Worm (Caenorhabditis elegans) whole organism, L4 larva: ENCODE results near the gene sre-3.

Source experiments
- T20F7.1 ChIP-seq: fragments of 200-800 bp; sonication (Bioruptor generic); optimal IDR thresholded peaks from 2 replicates; lab custom pipeline; 2018; ENCODE audit warnings: mild to moderate bottlenecking, missing genetic modification characterization, missing compliant biosample characterization
- Y48G9A.11 ChIP-seq: fragments of 200-800 bp; sonication (Bioruptor generic); IDR thresholded peaks from 2 replicates; pipeline ENCODE4 v1.3.6; 2022; ENCODE audit warnings: missing genetic modification reagents, missing genetic modification characterization, missing compliant biosample characterization
- aha-1 ChIP-seq: fragments of 150-350 bp; peaks from one replicate; lab custom pipeline; 2014; ENCODE audit warnings: missing biosample characterization, missing genetic modification characterization
- ama-1 ChIP-seq: fragments of 150-350 bp; optimal IDR thresholded peaks from 2 replicates; lab custom pipeline; 2014; ENCODE audit warnings: inconsistent platforms, mixed read lengths
- ceh-28 ChIP-seq: fragments of 150-350 bp; optimal IDR thresholded peaks from 2 replicates; lab custom pipeline; 2014; ENCODE audit warnings: missing biosample characterization, missing genetic modification reagents, missing genetic modification characterization
- ceh-32 ChIP-seq: sonication (generic microtip); optimal IDR thresholded peaks from 2 replicates; lab custom pipeline; 2016; ENCODE audit warnings: mild to moderate bottlenecking, missing genetic modification characterization, missing compliant biosample characterization; ENCODE audit not compliant: poor library complexity
- ceh-62 ChIP-seq: sonication (generic microtip); optimal IDR thresholded peaks from 2 replicates; lab custom pipeline; 2017; ENCODE audit warnings: missing biosample characterization, missing genetic modification characterization
- ceh-82 ChIP-seq: sonication (generic microtip); optimal IDR thresholded peaks from 2 replicates; lab custom pipeline; 2017; ENCODE audit warnings: missing biosample characterization, missing genetic modification characterization
- daf-16 ChIP-seq, 3 experiments: sonication (generic microtip); optimal IDR thresholded peaks; 2 replicates each; lab custom pipeline; 2016 to 2017; ENCODE audit warnings: missing genetic modification characterization in 3 of 3, missing genetic modification reagents in 3 of 3, mild to moderate bottlenecking in 2 of 3, missing compliant biosample characterization in 2 of 3, missing biosample characterization in 1 of 3, moderate library complexity in 1 of 3
- daf-8 ChIP-seq: fragments of 200-800 bp; sonication (Bioruptor generic); IDR thresholded peaks from 2 replicates; pipeline ENCODE4 v1.3.6; 2022; ENCODE audit warnings: missing genetic modification characterization, missing compliant biosample characterization
- dmd-6 ChIP-seq: fragments of 200-800 bp; sonication (Bioruptor generic); IDR thresholded peaks from 2 replicates; pipeline ENCODE4 v1.3.6; 2022; ENCODE audit warnings: missing genetic modification reagents, missing genetic modification characterization, missing compliant biosample characterization
- dmd-9 ChIP-seq: fragments of 200-800 bp; sonication (Bioruptor generic); IDR thresholded peaks from 2 replicates; pipeline ENCODE4 v1.3.6; 2022; ENCODE audit warnings: missing genetic modification reagents, missing genetic modification characterization, missing compliant biosample characterization
- dve-1 ChIP-seq: sonication (generic microtip); optimal IDR thresholded peaks from 2 replicates; lab custom pipeline; 2017; ENCODE audit warnings: antibody characterized with exemption, mild to moderate bottlenecking, missing genetic modification characterization, missing compliant biosample characterization; ENCODE audit not compliant: insufficient read depth
- egl-43 ChIP-seq: fragments of 200-800 bp; sonication (Bioruptor generic); IDR thresholded peaks from 2 replicates; pipeline ENCODE4 v1.3.6; 2022; ENCODE audit warnings: missing genetic modification reagents, missing genetic modification characterization, missing compliant biosample characterization
- hif-1 ChIP-seq, 2 experiments: sonication (generic microtip); optimal IDR thresholded peaks; 2 replicates each; lab custom pipeline; 2016 to 2017; ENCODE audit warnings: missing compliant biosample characterization in 2 of 2, missing genetic modification characterization in 2 of 2, missing genetic modification reagents in 2 of 2, missing genotype in 2 of 2, mild to moderate bottlenecking in 1 of 2
- hlh-11 ChIP-seq: fragments of 200-800 bp; sonication (Bioruptor generic); optimal IDR thresholded peaks from 2 replicates; lab custom pipeline; 2018; ENCODE audit warnings: mild to moderate bottlenecking, missing genetic modification characterization, missing compliant biosample characterization
- hlh-30 ChIP-seq: sonication (generic microtip); optimal IDR thresholded peaks from 2 replicates; lab custom pipeline; 2017; ENCODE audit warnings: antibody characterized with exemption, mild to moderate bottlenecking, missing genetic modification characterization, missing compliant biosample characterization; ENCODE audit not compliant: insufficient read depth
- lim-7 ChIP-seq: fragments of 200-800 bp; sonication (Bioruptor generic); IDR thresholded peaks from 2 replicates; pipeline ENCODE4 v1.3.6; 2022; ENCODE audit warnings: missing genetic modification characterization, missing compliant biosample characterization
- lsy-2 ChIP-seq, 2 experiments: fragments of 150-350 bp in 1 of 2; sonication (generic microtip) in 1 of 2; optimal IDR thresholded peaks; 2 replicates each; lab custom pipeline; 2014 to 2017; ENCODE audit warnings: missing biosample characterization in 2 of 2, missing genetic modification characterization in 2 of 2
- mdt-29 ChIP-seq: fragments of 200-800 bp; sonication (Bioruptor generic); IDR thresholded peaks from 2 replicates; pipeline ENCODE4 v1.3.6; 2022; ENCODE audit warnings: missing genetic modification reagents, missing genetic modification characterization, missing compliant biosample characterization
- mxl-3 ChIP-seq: fragments of 200-800 bp; sonication (Bioruptor generic); optimal IDR thresholded peaks from 2 replicates; lab custom pipeline; 2018; ENCODE audit warnings: mild to moderate bottlenecking, missing genetic modification characterization, missing compliant biosample characterization
- nhr-11 ChIP-seq: fragments of 150-350 bp; optimal IDR thresholded peaks from 2 replicates; lab custom pipeline; 2014; ENCODE audit warnings: missing biosample characterization, missing genetic modification characterization
- nhr-111 ChIP-seq: fragments of 200-800 bp; sonication (Bioruptor generic); optimal IDR thresholded peaks from 2 replicates; lab custom pipeline; 2018; ENCODE audit warnings: mild to moderate bottlenecking, missing genetic modification characterization, missing compliant biosample characterization
- nhr-237 ChIP-seq: sonication (generic microtip); optimal IDR thresholded peaks from 2 replicates; lab custom pipeline; 2017; ENCODE audit warnings: missing biosample characterization, missing genetic modification characterization
- nhr-28 ChIP-seq: fragments of 150-350 bp; optimal IDR thresholded peaks from 2 replicates; lab custom pipeline; 2014; ENCODE audit warnings: missing biosample characterization, missing genetic modification characterization
- nhr-42 ChIP-seq: fragments of 200-800 bp; sonication (Bioruptor generic); IDR thresholded peaks from 2 replicates; pipeline ENCODE4 v1.3.6; 2022; ENCODE audit warnings: missing genetic modification characterization, missing compliant biosample characterization
- nhr-48 ChIP-seq: sonication (generic microtip); optimal IDR thresholded peaks from 2 replicates; lab custom pipeline; 2016; ENCODE audit warnings: mild to moderate bottlenecking, missing genetic modification characterization, missing compliant biosample characterization
- pha-4 ChIP-seq, 2 experiments: fragments of 150-350 bp in 1 of 2; fragments of 200-800 bp in 1 of 2; sonication (Bioruptor generic) in 1 of 2; IDR thresholded peaks in 1 of 2; optimal IDR thresholded peaks in 1 of 2; 2 replicates each; pipeline versions ENCODE4 v1.3.6 to Lab custom; 2014 to 2022; ENCODE audit warnings: missing genetic modification characterization in 2 of 2, missing genetic modification reagents in 2 of 2, missing biosample characterization in 1 of 2, missing compliant biosample characterization in 1 of 2
- unc-130 ChIP-seq: sonication (generic microtip); optimal IDR thresholded peaks from 2 replicates; lab custom pipeline; 2016; ENCODE audit warnings: missing genetic modification reagents, missing genetic modification characterization, missing compliant biosample characterization
- unc-62 ChIP-seq, 3 experiments: fragments of 150-350 bp in 1 of 3; sonication (generic microtip); optimal IDR thresholded peaks in 2 of 3; peaks in 1 of 3; 1 replicate in 1 of 3; 2 replicates in 2 of 3; lab custom pipeline; 2014 to 2017; ENCODE audit warnings: missing biosample characterization in 3 of 3, missing genetic modification characterization in 3 of 3, missing genetic modification reagents in 3 of 3, missing genotype in 1 of 3

sre-3 gene

ce11 chrII:7392052-7392694 is 6.6 kb downstream of the sre-3 start (continued):
- TF ChIP-seq nhr-42 (GFP tag; lab: Robert Waterston, UW) (no peak), unc-130 (GFP tag; lab: Kevin White, UChicago) (no peak), ceh-62 (tag; lab: Kevin White, UChicago) (no peak), ceh-32 (tag; lab: Kevin White, UChicago) (no peak), egl-43 (GFP tag; lab: Robert Waterston, UW) (no peak), nhr-237 (no peak), daf-16 (GFP tag; optimal IDR thresholded peaks at IDR 0.05; lab: Kevin White, UChicago) (no peak), daf-16 (tag; optimal IDR thresholded peaks at IDR 0.05; lab: Kevin White, UChicago) (peak; percentile 42), mdt-29 (GFP tag; lab: Robert Waterston, UW) (no peak), dmd-9 (GFP tag; lab: Robert Waterston, UW) (no peak)

- peak in 1 of 2 experiments; percentile 63 for TF ChIP-seq unc-62 (GFP tag; optimal IDR thresholded peaks at IDR 0.05 in 1 of 2; lab: Kevin White, UChicago)
- no peak for TF ChIP-seq unc-62 (tag; optimal IDR thresholded peaks at IDR 0.05; lab: Kevin White, UChicago)
- TF ChIP-seq dmd-6 (GFP tag; lab: Robert Waterston, UW) = no peak
- peak; percentile 28 for TF ChIP-seq mxl-3
- TF ChIP-seq hlh-30 (tag; lab: Kevin White, UChicago) = peak; percentile 38
Measured at ce11 chrII:7393393-7393792, 7.9 kb downstream of the sre-3 start.

- TF ChIP-seq pha-4 (GFP tag; IDR thresholded peaks at IDR 0.05; lab: Robert Waterston, UW) (no peak), pha-4 (tag; optimal IDR thresholded peaks at IDR 0.05; lab: Kevin White, UChicago) (no peak), T20F7.1 (peak; percentile 16), nhr-11 (tag; lab: Kevin White, UChicago) (no peak), Y48G9A.11 (GFP tag; lab: Robert Waterston, UW) (no peak), daf-16 (GFP tag; optimal IDR thresholded peaks at IDR 0.05; lab: Kevin White, UChicago) (no peak), daf-16 (tag; optimal IDR thresholded peaks at IDR 0.05; lab: Kevin White, UChicago) (peak; percentile 75), ama-1 (lab: Kevin White, UChicago) (no peak), nhr-28 (peak; percentile 19), ceh-28 (tag; lab: Kevin White, UChicago) (no peak), hif-1 (tag; optimal IDR thresholded peaks at IDR 0.05; lab: Kevin White, UChicago) (peak; percentile 58 to 81), ceh-82 (tag; lab: Kevin White, UChicago) (no peak), nhr-48 (tag; lab: Kevin White, UChicago) (no peak), daf-8 (GFP tag; lab: Robert Waterston, UW) (no peak), lsy-2 (tag; optimal IDR thresholded peaks at IDR 0.05; lab: Kevin White, UChicago) (peak in 1 of 2 experiments; percentile 5), dmd-6 (GFP tag; lab: Robert Waterston, UW) (0 out of 2 replicates have a peak, but pooled peaks have one; percentile 11), hlh-30 (tag; lab: Kevin White, UChicago) (peak; percentile 81), dve-1 (peak; percentile 8), aha-1 (tag; lab: Kevin White, UChicago) (peak; percentile 98)
Measured at ce11 chrII:7393922-7394689, 8.6 kb downstream of the sre-3 start.

ce11 chrII:7394690-7395054 is 9.1 kb downstream of the sre-3 start, which contains the start of gene bath-44:
TSS of gene bath-44 (plus strand) at chrII:7394955.
- no peak for TF ChIP-seq nhr-111 (GFP tag; lab: Kevin White, UChicago)
- 0 out of 2 replicates have a peak, but pooled peaks have one; percentile 3 for TF ChIP-seq lim-7 (GFP tag; lab: Robert Waterston, UW)
- no peak for TF ChIP-seq hlh-11 (tag; lab: Kevin White, UChicago)
